Worm (Caenorhabditis elegans) whole organism, late embryonic: ENCODE measurements around the gene F45F2.10.

Experiments used
- C08G9.2 ChIP-seq: sonication (generic microtip); optimal IDR thresholded peaks from 2 replicates; lab custom pipeline; 2016; ENCODE audit warnings: mild to moderate bottlenecking, missing genetic modification characterization, moderate library complexity, missing compliant biosample characterization
- C38D4.7 ChIP-seq: fragments of 200-800 bp; sonication (Bioruptor generic); optimal IDR thresholded peaks from 2 replicates; lab custom pipeline; 2018; ENCODE audit warnings: mild to moderate bottlenecking, missing genetic modification characterization, moderate library complexity, missing compliant biosample characterization
- K09A11.1 ChIP-seq: sonication (generic microtip); optimal IDR thresholded peaks from 2 replicates; lab custom pipeline; 2017; ENCODE audit warnings: antibody characterized with exemption, mild to moderate bottlenecking, missing genetic modification characterization, missing compliant biosample characterization; ENCODE audit not compliant: insufficient read depth
- ceh-14 ChIP-seq: sonication (generic microtip); optimal IDR thresholded peaks from 2 replicates; lab custom pipeline; 2016; ENCODE audit warnings: missing genotype, missing genetic modification characterization, missing compliant biosample characterization
- ceh-18 ChIP-seq: sonication (generic microtip); optimal IDR thresholded peaks from 2 replicates; lab custom pipeline; 2016; ENCODE audit warnings: missing genetic modification characterization, missing compliant biosample characterization
- ceh-2 ChIP-seq: sonication (generic microtip); optimal IDR thresholded peaks from 2 replicates; lab custom pipeline; 2016; ENCODE audit warnings: missing genotype, missing genetic modification characterization, missing compliant biosample characterization
- ceh-31 ChIP-seq: sonication (generic microtip); optimal IDR thresholded peaks from 2 replicates; lab custom pipeline; 2016; ENCODE audit warnings: missing genetic modification characterization, missing compliant biosample characterization
- ceh-45 ChIP-seq: fragments of 200-800 bp; sonication (Bioruptor generic); IDR thresholded peaks from 2 replicates; pipeline ENCODE4 v1.3.6; 2022; ENCODE audit warnings: missing genetic modification reagents, missing genetic modification characterization, missing compliant biosample characterization
- ceh-48 ChIP-seq: sonication (generic microtip); optimal IDR thresholded peaks from 2 replicates; lab custom pipeline; 2016; ENCODE audit warnings: missing genetic modification characterization, inconsistent platforms, missing compliant biosample characterization
- ceh-6 ChIP-seq: fragments of 200-800 bp; sonication (Bioruptor generic); optimal IDR thresholded peaks from 2 replicates; lab custom pipeline; 2018; ENCODE audit warnings: mild to moderate bottlenecking, missing genetic modification characterization, missing compliant biosample characterization
- che-1 ChIP-seq: sonication (generic microtip); optimal IDR thresholded peaks from 2 replicates; lab custom pipeline; 2016; ENCODE audit warnings: mild to moderate bottlenecking, missing genetic modification characterization, missing compliant biosample characterization
- dmd-4 ChIP-seq: sonication (generic microtip); optimal IDR thresholded peaks from 2 replicates; lab custom pipeline; 2016; ENCODE audit warnings: borderline replicate concordance, missing genetic modification characterization, missing compliant biosample characterization
- dve-1 ChIP-seq: sonication (generic microtip); optimal IDR thresholded peaks from 2 replicates; lab custom pipeline; 2017; ENCODE audit warnings: antibody characterized with exemption, mild to moderate bottlenecking, missing genetic modification characterization, missing compliant biosample characterization
- elt-2 ChIP-seq: sonication (generic microtip); optimal IDR thresholded peaks from 2 replicates; lab custom pipeline; 2016; ENCODE audit warnings: missing genetic modification reagents, missing genetic modification characterization, missing compliant biosample characterization
- eyg-1 ChIP-seq: sonication (generic microtip); optimal IDR thresholded peaks from 2 replicates; lab custom pipeline; 2016; ENCODE audit warnings: missing genotype, missing genetic modification characterization, missing compliant biosample characterization
- fax-1 ChIP-seq: sonication (generic microtip); optimal IDR thresholded peaks from 2 replicates; lab custom pipeline; 2016; ENCODE audit warnings: missing genotype, missing genetic modification characterization, missing compliant biosample characterization
- fkh-10 ChIP-seq: fragments of 150-350 bp; optimal IDR thresholded peaks from 2 replicates; lab custom pipeline; 2014; ENCODE audit warnings: missing biosample characterization, missing genetic modification reagents, missing genetic modification characterization
- fkh-6 ChIP-seq: sonication (generic microtip); optimal IDR thresholded peaks from 2 replicates; lab custom pipeline; 2016; ENCODE audit warnings: missing genetic modification characterization, missing compliant biosample characterization
- gmeb-2 ChIP-seq: sonication (generic microtip); optimal IDR thresholded peaks from 2 replicates; lab custom pipeline; 2016; ENCODE audit warnings: missing genetic modification characterization, inconsistent platforms, missing compliant biosample characterization
- hlh-13 ChIP-seq: fragments of 200-800 bp; sonication (Bioruptor generic); optimal IDR thresholded peaks from 2 replicates; lab custom pipeline; 2018; ENCODE audit warnings: mild to moderate bottlenecking, missing genetic modification characterization, missing compliant biosample characterization
- hlh-8 ChIP-seq: sonication (generic microtip); optimal IDR thresholded peaks from 2 replicates; lab custom pipeline; 2016; ENCODE audit warnings: missing genotype, missing genetic modification characterization, missing compliant biosample characterization
- lin-11 ChIP-seq: fragments of 200-800 bp; sonication (Bioruptor generic); optimal IDR thresholded peaks from 2 replicates; lab custom pipeline; 2018; ENCODE audit warnings: mild to moderate bottlenecking, missing genetic modification characterization, missing compliant biosample characterization
- mec-3 ChIP-seq: sonication (generic microtip); optimal IDR thresholded peaks from 2 replicates; lab custom pipeline; 2016; ENCODE audit warnings: borderline replicate concordance, missing genetic modification characterization, missing compliant biosample characterization
- nfya-1 ChIP-seq: sonication (generic microtip); optimal IDR thresholded peaks from 2 replicates; lab custom pipeline; 2017; ENCODE audit warnings: missing genetic modification characterization, mild to moderate bottlenecking, missing compliant biosample characterization, antibody characterized with exemption, moderate library complexity
- nhr-232 ChIP-seq: sonication (generic microtip); optimal IDR thresholded peaks from 2 replicates; lab custom pipeline; 2016; ENCODE audit warnings: missing genetic modification characterization, missing compliant biosample characterization
- npax-4 ChIP-seq: sonication (generic microtip); optimal IDR thresholded peaks from 2 replicates; lab custom pipeline; 2016; ENCODE audit warnings: missing genetic modification characterization, missing compliant biosample characterization
- odd-2 ChIP-seq: sonication (generic microtip); optimal IDR thresholded peaks from 2 replicates; lab custom pipeline; 2017; ENCODE audit warnings: antibody characterized with exemption, mild to moderate bottlenecking, missing genetic modification characterization, missing compliant biosample characterization
- pag-3 ChIP-seq: sonication (generic microtip); optimal IDR thresholded peaks from 2 replicates; lab custom pipeline; 2016; ENCODE audit warnings: missing compliant biosample characterization, missing genetic modification characterization, borderline replicate concordance
- pat-9 ChIP-seq: fragments of 200-800 bp; sonication (Bioruptor generic); optimal IDR thresholded peaks from 2 replicates; lab custom pipeline; 2018; ENCODE audit warnings: mild to moderate bottlenecking, missing genetic modification characterization, moderate library complexity, missing compliant biosample characterization
- pha-2 ChIP-seq: sonication (generic microtip); optimal IDR thresholded peaks from 2 replicates; lab custom pipeline; 2017; ENCODE audit warnings: mild to moderate bottlenecking, missing genetic modification characterization, missing compliant biosample characterization
- pros-1 ChIP-seq: fragments of 150-350 bp; optimal IDR thresholded peaks from 2 replicates; lab custom pipeline; 2014; ENCODE audit warnings: missing biosample characterization, missing genetic modification reagents, missing genetic modification characterization
- ref-2 ChIP-seq: sonication (generic microtip); optimal IDR thresholded peaks from 2 replicates; lab custom pipeline; 2016; ENCODE audit warnings: missing genetic modification characterization, missing compliant biosample characterization
- sox-4 ChIP-seq: sonication (generic microtip); optimal IDR thresholded peaks from 2 replicates; lab custom pipeline; 2017; ENCODE audit warnings: mild to moderate bottlenecking, missing genetic modification characterization, inconsistent platforms, missing compliant biosample characterization
- tbx-2 ChIP-seq: sonication (generic microtip); optimal IDR thresholded peaks from 2 replicates; lab custom pipeline; 2016; ENCODE audit warnings: missing genetic modification characterization, missing compliant biosample characterization
- tbx-7 ChIP-seq: sonication (generic microtip); optimal IDR thresholded peaks from 2 replicates; lab custom pipeline; 2016; ENCODE audit warnings: missing genotype, missing genetic modification characterization, missing compliant biosample characterization
- ttx-3 ChIP-seq: sonication (generic microtip); optimal IDR thresholded peaks from 2 replicates; lab custom pipeline; 2016; ENCODE audit warnings: missing genetic modification reagents, missing genetic modification characterization, missing compliant biosample characterization
- unc-3 ChIP-seq, 2 experiments: fragments of 200-800 bp in 1 of 2; sonication (Bioruptor generic) in 1 of 2; sonication (generic microtip) in 1 of 2; conservative IDR thresholded peaks in 1 of 2; optimal IDR thresholded peaks in 1 of 2; 2 replicates each; pipeline versions ENCODE4 v1.3.6 to Lab custom; 2016 to 2022; ENCODE audit warnings: missing compliant biosample characterization in 2 of 2, missing genetic modification characterization in 2 of 2, missing genetic modification reagents in 1 of 2
- unc-42 ChIP-seq: sonication (generic microtip); optimal IDR thresholded peaks from 2 replicates; lab custom pipeline; 2016; ENCODE audit warnings: missing genotype, missing genetic modification characterization, missing compliant biosample characterization
- unc-86 ChIP-seq: sonication (generic microtip); optimal IDR thresholded peaks from 2 replicates; lab custom pipeline; 2016; ENCODE audit warnings: missing genetic modification characterization, missing compliant biosample characterization
- zip-5 ChIP-seq: sonication (generic microtip); optimal IDR thresholded peaks from 2 replicates; lab custom pipeline; 2016; ENCODE audit warnings: missing genetic modification characterization, missing compliant biosample characterization
- ztf-16 ChIP-seq: sonication (generic microtip); optimal IDR thresholded peaks from 2 replicates; lab custom pipeline; 2017; ENCODE audit warnings: missing genetic modification characterization, missing compliant biosample characterization

F45F2.10 gene

ce11 chrV:8495106-8495505 is 23.6 kb downstream of the F45F2.10 start:
- TF ChIP-seq hlh-13 (GFP tag; lab: Kevin White, UChicago) = no peak
- no peak for TF ChIP-seq K09A11.1 (tag; lab: Kevin White, UChicago)
- TF ChIP-seq fax-1 = no peak
- no peak for TF ChIP-seq ceh-2 (tag; lab: Kevin White, UChicago)
- no peak for TF ChIP-seq unc-86
- no peak for TF ChIP-seq pag-3 (tag; lab: Kevin White, UChicago)
- TF ChIP-seq C08G9.2 (tag; lab: Kevin White, UChicago) = no peak
- TF ChIP-seq gmeb-2 (tag; lab: Kevin White, UChicago) = no peak
- TF ChIP-seq fkh-6 (tag; lab: Kevin White, UChicago) = no peak
- TF ChIP-seq C38D4.7 = no peak
- TF ChIP-seq nhr-232 (tag; lab: Kevin White, UChicago) = no peak
- no peak for TF ChIP-seq pros-1
- TF ChIP-seq nfya-1 (tag; lab: Kevin White, UChicago) = no peak
- no peak for TF ChIP-seq ceh-6
- TF ChIP-seq zip-5 (tag; lab: Kevin White, UChicago) = no peak
- TF ChIP-seq tbx-7 (tag; lab: Kevin White, UChicago) = no peak
- TF ChIP-seq ceh-45 (GFP tag; lab: Robert Waterston, UW) = no peak
- TF ChIP-seq pat-9 = no peak
- no peak for TF ChIP-seq sox-4 (tag; lab: Kevin White, UChicago)

DNA sequence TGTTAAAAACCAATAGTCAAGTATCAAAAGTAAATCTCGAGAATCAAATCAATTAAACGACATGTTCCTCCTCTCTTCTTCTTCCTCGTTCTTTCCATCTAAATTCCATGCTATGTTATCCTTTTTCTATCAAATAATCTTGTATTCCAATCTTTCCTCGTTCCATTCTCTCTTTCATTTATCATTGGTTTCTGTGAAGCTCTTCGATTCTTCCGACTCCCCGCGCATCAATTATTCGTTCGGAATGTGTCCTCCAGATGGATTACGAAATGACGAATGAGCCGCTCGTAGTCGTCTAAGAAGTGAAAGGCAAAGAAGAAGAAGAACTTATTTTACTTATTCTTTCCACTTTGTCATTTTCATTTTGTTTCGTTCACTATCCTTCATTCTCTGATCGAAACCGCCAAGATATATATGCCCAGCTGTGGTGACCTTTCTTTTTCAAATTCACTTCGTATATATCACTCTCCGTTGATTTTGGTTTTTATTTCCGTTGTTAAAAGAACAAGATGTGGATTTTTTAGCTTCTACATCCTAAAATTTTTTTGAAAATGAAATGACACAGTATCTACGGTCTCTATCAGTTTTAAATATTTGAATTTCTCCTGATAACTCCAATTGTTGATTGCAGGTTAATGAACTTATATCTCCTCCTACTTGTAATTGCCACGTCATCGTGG is 24.3 kb downstream of the F45F2.10 start, which contains the start of gene pxn-1:
Gene pxn-1, plus strand, starts transcription at position 630 of the 680 bp plus-strand sequence.
- TF ChIP-seq fkh-6 (tag; lab: Kevin White, UChicago) (no peak), npax-4 (tag; lab: Kevin White, UChicago) (no peak), mec-3 (tag; lab: Kevin White, UChicago) (no peak), ceh-14 (tag; lab: Kevin White, UChicago) (no peak), hlh-8 (no peak), ceh-31 (tag; lab: Kevin White, UChicago) (no peak), ceh-45 (GFP tag; lab: Robert Waterston, UW) (no peak), nhr-232 (tag; lab: Kevin White, UChicago) (no peak), K09A11.1 (tag; lab: Kevin White, UChicago) (no peak), ref-2 (tag; lab: Kevin White, UChicago) (no peak), dmd-4 (tag; lab: Kevin White, UChicago) (no peak), fkh-10 (GFP tag; lab: Kevin White, UChicago) (no peak), gmeb-2 (tag; lab: Kevin White, UChicago) (no peak), hlh-13 (GFP tag; lab: Kevin White, UChicago) (no peak), che-1 (no peak)

DNA sequence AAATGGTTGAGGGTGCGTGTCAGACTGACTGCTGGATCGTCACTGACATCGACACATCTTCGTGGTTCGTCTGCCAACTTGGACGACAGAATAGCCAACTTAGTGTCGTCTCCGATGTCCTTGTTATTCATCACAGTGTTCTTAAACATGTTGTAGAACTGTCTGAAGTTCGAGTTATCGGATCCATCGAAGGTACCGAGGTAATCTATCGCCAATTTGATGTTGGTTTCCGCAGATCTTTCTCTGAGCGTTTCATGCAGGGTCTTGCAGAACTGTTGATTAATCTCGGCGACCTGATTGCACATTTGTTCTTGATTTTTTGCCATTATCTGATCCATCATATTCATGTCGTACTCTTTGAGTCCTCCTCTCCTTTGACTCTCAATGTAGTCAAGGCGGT is 37.4 kb downstream of the F45F2.10 start:
- TF ChIP-seq ceh-48 (tag; lab: Kevin White, UChicago) = no peak
- TF ChIP-seq dve-1 (tag; lab: Kevin White, UChicago) = no peak
- TF ChIP-seq ceh-2 (tag; lab: Kevin White, UChicago) = no peak
- TF ChIP-seq lin-11 = no peak
- no peak for TF ChIP-seq npax-4 (tag; lab: Kevin White, UChicago)
- no peak for TF ChIP-seq ceh-18 (tag; lab: Kevin White, UChicago)
- no peak for TF ChIP-seq ceh-14 (tag; lab: Kevin White, UChicago)
- TF ChIP-seq odd-2 = no peak
- no peak for TF ChIP-seq eyg-1 (tag; lab: Kevin White, UChicago)
- no peak for TF ChIP-seq tbx-2 (tag; lab: Kevin White, UChicago)
- TF ChIP-seq pha-2 (tag; lab: Kevin White, UChicago) = no peak
- no peak for TF ChIP-seq unc-3 (GFP tag; conservative IDR thresholded peaks at IDR 0.05; lab: Robert Waterston, UW)
- TF ChIP-seq unc-3 (tag; optimal IDR thresholded peaks at IDR 0.05; lab: Kevin White, UChicago) = no peak
- no peak for TF ChIP-seq ceh-45 (GFP tag; lab: Robert Waterston, UW)
- no peak for TF ChIP-seq hlh-13 (GFP tag; lab: Kevin White, UChicago)
- TF ChIP-seq ttx-3 = no peak
- TF ChIP-seq nfya-1 (tag; lab: Kevin White, UChicago) = no peak
- no peak for TF ChIP-seq unc-42 (tag; lab: Kevin White, UChicago)
- TF ChIP-seq elt-2 (tag; lab: Kevin White, UChicago) = no peak
- TF ChIP-seq ztf-16 (tag; lab: Kevin White, UChicago) = no peak
